Worm (Caenorhabditis elegans) whole organism, mixed stage, embryonic: ENCODE results near the gene acaa-2.

Source experiments
- ces-1 ChIP-seq: fragments of 150-350 bp; optimal IDR thresholded peaks from 2 replicates; lab custom pipeline; 2014; ENCODE audit warnings: missing biosample characterization, missing genetic modification reagents, missing genetic modification characterization
- lin-13 ChIP-seq: fragments of 150-350 bp; optimal IDR thresholded peaks from 2 replicates; lab custom pipeline; 2014; ENCODE audit warnings: missing biosample characterization, missing genetic modification characterization
- lin-32 ChIP-seq: fragments of 200-800 bp; sonication (Bioruptor generic); optimal IDR thresholded peaks from 2 replicates; lab custom pipeline; 2018; ENCODE audit warnings: mild to moderate bottlenecking, missing genetic modification characterization, missing compliant biosample characterization
- mab-5 ChIP-seq: fragments of 150-350 bp; optimal IDR thresholded peaks from 2 replicates; lab custom pipeline; 2014; ENCODE audit warnings: missing biosample characterization, missing genetic modification characterization
- nhr-28 ChIP-seq: fragments of 150-350 bp; optimal IDR thresholded peaks from 2 replicates; lab custom pipeline; 2014; ENCODE audit warnings: missing biosample characterization, missing genetic modification characterization
- sem-2 ChIP-seq: fragments of 200-800 bp; sonication (Bioruptor generic); optimal IDR thresholded peaks from 2 replicates; lab custom pipeline; 2018; ENCODE audit warnings: mild to moderate bottlenecking, missing genetic modification characterization, missing compliant biosample characterization

- no peak for TF ChIP-seq mab-5
- no peak for TF ChIP-seq lin-32 (GFP tag; lab: Kevin White, UChicago)
- no peak for TF ChIP-seq ces-1 (GFP tag; lab: Kevin White, UChicago)
- TF ChIP-seq lin-13 (tag; lab: Kevin White, UChicago), result no peak
- TF ChIP-seq sem-2 (GFP tag; lab: Kevin White, UChicago), result no peak
- no peak for TF ChIP-seq nhr-28 (tag; lab: Kevin White, UChicago)
Observed at ce11 chrIII:13301983-13302382, 42.8 kb upstream of the acaa-2 start.
